Worm (Caenorhabditis elegans): ENCODE results near the gene F38B2.6.

Gene F38B2.6

ce11 chrX:11251928-11252327 lies 29.1 kb downstream of the F38B2.6 start:
- TF ChIP-seq hmg-11 (tag; optimal IDR thresholded peaks at IDR 0.05) (no peak), unc-39 (tag; optimal IDR thresholded peaks at IDR 0.05) (no peak), elt-3 (tag; optimal IDR thresholded peaks at IDR 0.05) (no peak), ama-1 (optimal IDR thresholded peaks at IDR 0.05) (no peak), elt-2 (tag; optimal IDR thresholded peaks at IDR 0.05) (peak; percentile 21), aly-2 (tag; optimal IDR thresholded peaks at IDR 0.05) (no peak), nhr-28 (tag; optimal IDR thresholded peaks at IDR 0.05) (no peak), nhr-12 (tag; optimal IDR thresholded peaks at IDR 0.05) (no peak), elt-1 (tag; optimal IDR thresholded peaks at IDR 0.05) (no peak), zag-1 (tag; optimal IDR thresholded peaks at IDR 0.05) (no peak), lin-39 (tag; optimal IDR thresholded peaks at IDR 0.05) (no peak), egl-5 (tag; optimal IDR thresholded peaks at IDR 0.05) (no peak), nhr-11 (tag; optimal IDR thresholded peaks at IDR 0.05) (no peak), pqm-1 (tag; optimal IDR thresholded peaks at IDR 0.05) (peak; percentile 8)

ce11 chrX:11250983-11251382 lies 30.1 kb downstream of the F38B2.6 start:
- TF ChIP-seq ztf-4 (tag; optimal IDR thresholded peaks at IDR 0.05) (no peak), pqm-1 (tag; optimal IDR thresholded peaks at IDR 0.05) (peak; percentile 19), elt-2 (tag; optimal IDR thresholded peaks at IDR 0.05) (peak; percentile 42), eor-1 (tag; optimal IDR thresholded peaks at IDR 0.05) (no peak)

- no peak for TF ChIP-seq lsy-12 (tag; optimal IDR thresholded peaks at IDR 0.05)
- no peak for TF ChIP-seq aly-2 (tag; optimal IDR thresholded peaks at IDR 0.05)
- TF ChIP-seq egl-5 (tag; optimal IDR thresholded peaks at IDR 0.05), result peak; percentile 19
- TF ChIP-seq nhr-23 (tag; optimal IDR thresholded peaks at IDR 0.05), result peak; percentile 25
- no peak for TF ChIP-seq zag-1 (tag; optimal IDR thresholded peaks at IDR 0.05)
- no peak for TF ChIP-seq fkh-2 (tag; optimal IDR thresholded peaks at IDR 0.05)
- no peak for TF ChIP-seq daf-12 (tag; optimal IDR thresholded peaks at IDR 0.05)
Measured at ce11 chrX:11249392-11249791, 31.7 kb downstream of the F38B2.6 start.

- TF ChIP-seq fkh-2 (tag; optimal IDR thresholded peaks at IDR 0.05) (no peak), lin-15B (tag; optimal IDR thresholded peaks at IDR 0.05) (peak; percentile 9), nhr-25 (tag; optimal IDR thresholded peaks at IDR 0.05) (peak; percentile 67), nfya-1 (tag; optimal IDR thresholded peaks at IDR 0.05; ENCODE audit: insufficient read depth) (peak; percentile 30), nhr-23 (tag; optimal IDR thresholded peaks at IDR 0.05) (peak; percentile 87), sea-2 (GFP tag; optimal IDR thresholded peaks at IDR 0.05) (no peak), tbx-2 (tag; optimal IDR thresholded peaks at IDR 0.05) (peak; percentile 43), fos-1 (tag; optimal IDR thresholded peaks at IDR 0.05) (no peak), pha-4 (tag; optimal IDR thresholded peaks at IDR 0.05) (peak; percentile 49), nhr-43 (tag; optimal IDR thresholded peaks at IDR 0.05; ENCODE audit: poor library complexity, severe bottlenecking) (peak; percentile 82)
Measured at ce11 chrX:11248083-11248482, 33.0 kb downstream of the F38B2.6 start.

- TF ChIP-seq hmg-11 (tag; optimal IDR thresholded peaks at IDR 0.05), result peak; percentile 13
- TF ChIP-seq ceh-9 (tag; optimal IDR thresholded peaks at IDR 0.05), result no peak
Measured at ce11 chrX:11245056-11245455, 36.0 kb downstream of the F38B2.6 start.

ce11 chrX:11243604-11244003 lies 37.4 kb downstream of the F38B2.6 start:
- no peak for TF ChIP-seq jun-1 (tag; optimal IDR thresholded peaks at IDR 0.05)

- TF ChIP-seq nfya-1 (tag; optimal IDR thresholded peaks at IDR 0.05; ENCODE audit: insufficient read depth) (peak; percentile 21), hmg-11 (tag; optimal IDR thresholded peaks at IDR 0.05) (peak; percentile 14), aly-2 (tag; optimal IDR thresholded peaks at IDR 0.05) (no peak)
Measured at ce11 chrX:11241479-11241878, 39.6 kb downstream of the F38B2.6 start.
